Worm (Caenorhabditis elegans): Measurements from ENCODE around the gene W02D7.11.

DNA sequence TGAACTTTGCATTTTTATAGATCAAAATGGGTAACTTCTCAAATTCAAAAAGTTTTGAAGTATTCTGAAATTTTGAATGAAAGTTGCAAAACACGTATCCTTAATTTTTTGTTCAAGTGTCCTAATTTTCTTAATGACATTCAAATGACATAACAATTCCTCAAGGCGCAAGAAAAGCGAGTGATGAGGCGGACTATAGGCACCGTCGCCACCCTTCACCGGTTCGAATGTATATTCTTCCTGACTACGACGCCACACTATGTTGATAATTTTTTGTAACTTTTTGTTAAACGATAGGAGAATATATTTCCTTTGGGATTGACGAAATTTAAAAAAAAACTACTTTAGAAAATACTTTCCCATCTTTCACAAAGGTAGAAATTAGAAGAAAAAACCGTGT lies 22.7 kb downstream of the W02D7.11 start:
- TF ChIP-seq tab-1 (GFP tag; IDR thresholded peaks at IDR 0.05) (no peak), T22C8.4 (GFP tag; IDR thresholded peaks at IDR 0.05) (no peak), med-1 (GFP tag; optimal IDR thresholded peaks at IDR 0.05; ENCODE audit: insufficient read depth) (no peak), ztf-29 (GFP tag; IDR thresholded peaks at IDR 0.05) (no peak), ztf-23 (GFP tag; IDR thresholded peaks at IDR 0.05) (no peak), cog-1 (tag; optimal IDR thresholded peaks at IDR 0.05) (no peak), ref-1 (GFP tag; conservative IDR thresholded peaks at IDR 0.05) (no peak)

Measured in whole organism, midembryonic.